Fruit fly (Drosophila melanogaster) whole organism, embryonic: ENCODE data around the gene dsd.
A peak's percentile ranks its signal among the peaks of the same experiment; 100 is the strongest.

Experiments used
- ATbp ChIP-seq: fragments of 200-800 bp; sonication (Bioruptor generic); optimal IDR thresholded peaks from 2 replicates; lab custom pipeline; 2017; ENCODE audit warnings: missing biosample characterization, mild to moderate bottlenecking, missing genetic modification characterization, missing genetic modification reagents
- BtbVII ChIP-seq: fragments of 200-800 bp; sonication (Bioruptor generic); optimal IDR thresholded peaks from 3 replicates; lab custom pipeline; 2017; ENCODE audit warnings: missing biosample characterization, mild to moderate bottlenecking, missing genetic modification characterization
- C15 ChIP-seq: fragments of 200-800 bp; sonication (Bioruptor generic); IDR thresholded peaks from 3 replicates; pipeline ENCODE4 v1.3.6; 2022; ENCODE audit warnings: missing biosample characterization, missing genetic modification characterization
- CG10543 ChIP-seq: fragments of 200-800 bp; sonication (Bioruptor generic); optimal IDR thresholded peaks from 3 replicates; lab custom pipeline; 2017; ENCODE audit warnings: missing biosample characterization, mild to moderate bottlenecking, missing genetic modification characterization, moderate library complexity
- CG12071 ChIP-seq: fragments of 200-800 bp; sonication (Bioruptor generic); optimal IDR thresholded peaks from 3 replicates; lab custom pipeline; 2018; ENCODE audit warnings: missing biosample characterization, mild to moderate bottlenecking, missing genetic modification characterization
- CG12942 ChIP-seq: fragments of 200-800 bp; sonication (Bioruptor generic); optimal IDR thresholded peaks from 3 replicates; lab custom pipeline; 2016; ENCODE audit warnings: missing biosample characterization, missing genetic modification characterization
- CG14050 ChIP-seq: fragments of 200-800 bp; sonication (Bioruptor generic); IDR thresholded peaks from 3 replicates; pipeline ENCODE4 v1.3.6; 2022; ENCODE audit warnings: missing biosample characterization, missing genetic modification characterization
- CG15011 ChIP-seq: fragments of 200-800 bp; sonication (Bioruptor generic); optimal IDR thresholded peaks from 3 replicates; lab custom pipeline; 2018; ENCODE audit warnings: missing biosample characterization, mild to moderate bottlenecking, missing genetic modification characterization
- CG16813 ChIP-seq: fragments of 200-800 bp; sonication (Bioruptor generic); IDR thresholded peaks from 3 replicates; pipeline ENCODE4 v1.3.6; 2022; ENCODE audit warnings: missing biosample characterization, missing genetic modification characterization; ENCODE audit not compliant: partially characterized antibody
- CG1792 ChIP-seq: fragments of 200-800 bp; sonication (Bioruptor generic); optimal IDR thresholded peaks from 2 replicates; lab custom pipeline; 2016; ENCODE audit warnings: missing biosample characterization, missing genetic modification characterization
- CG18619 ChIP-seq: fragments of 200-800 bp; sonication (Bioruptor generic); optimal IDR thresholded peaks from 3 replicates; lab custom pipeline; 2017; ENCODE audit warnings: missing biosample characterization, mild to moderate bottlenecking, missing genetic modification characterization
- CG3281 ChIP-seq: fragments of 200-800 bp; sonication (Bioruptor generic); optimal IDR thresholded peaks from 3 replicates; lab custom pipeline; 2017; ENCODE audit warnings: missing biosample characterization, mild to moderate bottlenecking, missing genetic modification characterization
- CG33213 ChIP-seq: fragments of 200-800 bp; sonication (Bioruptor generic); optimal IDR thresholded peaks from 3 replicates; lab custom pipeline; 2016; ENCODE audit warnings: missing biosample characterization, missing genetic modification characterization
- CG34376 ChIP-seq: fragments of 200-800 bp; sonication (Bioruptor generic); optimal IDR thresholded peaks from 2 replicates; lab custom pipeline; 2018; ENCODE audit warnings: missing biosample characterization, mild to moderate bottlenecking, missing genetic modification characterization
- CG4854 ChIP-seq: fragments of 200-800 bp; sonication (Bioruptor generic); optimal IDR thresholded peaks from 2 replicates; lab custom pipeline; 2016; ENCODE audit warnings: missing biosample characterization, missing genetic modification characterization, inconsistent platforms
- CG5180 ChIP-seq: fragments of 200-800 bp; sonication (Bioruptor generic); optimal IDR thresholded peaks from 3 replicates; lab custom pipeline; 2017; ENCODE audit warnings: missing biosample characterization, missing genetic modification characterization, mild to moderate bottlenecking, moderate library complexity, missing genetic modification reagents
- CG6175 ChIP-seq: fragments of 200-800 bp; sonication (Bioruptor generic); IDR thresholded peaks from 3 replicates; pipeline ENCODE4 v1.3.6; 2022; ENCODE audit warnings: missing biosample characterization, missing genetic modification characterization
- CG6689 ChIP-seq: fragments of 200-800 bp; sonication (Bioruptor generic); IDR thresholded peaks from 2 replicates; pipeline ENCODE4 v1.3.6; 2022; ENCODE audit warnings: missing biosample characterization, missing genetic modification characterization
- CG6791 ChIP-seq: fragments of 200-800 bp; sonication (Bioruptor generic); IDR thresholded peaks from 3 replicates; pipeline ENCODE4 v1.3.6; 2022; ENCODE audit warnings: missing biosample characterization, missing genetic modification characterization; ENCODE audit not compliant: partially characterized antibody
- CG7372 ChIP-seq: fragments of 200-800 bp; sonication (Bioruptor generic); IDR thresholded peaks from 2 replicates; pipeline ENCODE4 v1.3.6; 2022; ENCODE audit warnings: missing biosample characterization, missing genetic modification characterization
- CG8388 ChIP-seq: fragments of 200-800 bp; sonication (Bioruptor generic); optimal IDR thresholded peaks from 2 replicates; lab custom pipeline; 2019; ENCODE audit warnings: missing biosample characterization, mild to moderate bottlenecking, missing genetic modification characterization, moderate library complexity
- CHES-1-like ChIP-seq: fragments of 200-800 bp; sonication (Bioruptor generic); optimal IDR thresholded peaks from 2 replicates; lab custom pipeline; 2016; ENCODE audit warnings: missing biosample characterization, missing genetic modification characterization
- CrebB ChIP-seq: fragments of 200-800 bp; sonication (Bioruptor generic); optimal IDR thresholded peaks from 3 replicates; lab custom pipeline; 2018; ENCODE audit warnings: missing biosample characterization, mild to moderate bottlenecking, missing genetic modification characterization
- Dfd ChIP-seq, 2 experiments: fragments of >200 bp; optimal IDR thresholded peaks; 2 replicates each; lab custom pipeline; 2017; ENCODE audit warnings: missing biosample characterization in 2 of 2, missing genetic modification characterization in 2 of 2
- Dip2 ChIP-seq: fragments of 200-800 bp; sonication (Bioruptor generic); IDR thresholded peaks from 2 replicates; pipeline ENCODE4 v1.3.6; 2022; ENCODE audit warnings: missing biosample characterization, missing genetic modification characterization
- Fer1 ChIP-seq: fragments of 200-800 bp; sonication (Bioruptor generic); optimal IDR thresholded peaks from 2 replicates; lab custom pipeline; 2017; ENCODE audit warnings: missing biosample characterization, mild to moderate bottlenecking, missing genetic modification characterization
- Fer3 ChIP-seq: fragments of 200-800 bp; sonication (Bioruptor generic); optimal IDR thresholded peaks from 2 replicates; lab custom pipeline; 2018; ENCODE audit warnings: missing biosample characterization, mild to moderate bottlenecking, missing genetic modification characterization, moderate library complexity
- Gsc ChIP-seq: fragments of 200-800 bp; sonication (Bioruptor generic); IDR thresholded peaks from 2 replicates; pipeline ENCODE4 v1.3.6; 2022; ENCODE audit warnings: missing biosample characterization, missing genetic modification characterization
- Hmr ChIP-seq: fragments of 200-800 bp; sonication (Bioruptor generic); optimal IDR thresholded peaks from 3 replicates; lab custom pipeline; 2017; ENCODE audit warnings: mild to moderate bottlenecking, missing biosample characterization, missing genetic modification reagents, missing genetic modification characterization
- Hr51 ChIP-seq, 2 experiments: fragments of 200-800 bp; sonication (Bioruptor generic); optimal IDR thresholded peaks; 2 replicates in 1 of 2; 3 replicates in 1 of 2; lab custom pipeline; 2016 to 2018; ENCODE audit warnings: missing biosample characterization in 2 of 2, missing genetic modification characterization in 2 of 2, mild to moderate bottlenecking in 1 of 2, moderate library complexity in 1 of 2
- Mad ChIP-seq: fragments of 200-800 bp; sonication (Bioruptor generic); optimal IDR thresholded peaks from 2 replicates; lab custom pipeline; 2016; ENCODE audit warnings: missing biosample characterization, missing genetic modification characterization
- Med ChIP-seq: fragments of 200-800 bp; sonication (Bioruptor generic); peaks from one replicate; lab custom pipeline; 2016; ENCODE audit warnings: missing biosample characterization, missing genetic modification characterization, mild to moderate bottlenecking, inconsistent platforms, moderate library complexity
- Meics ChIP-seq: fragments of 200-800 bp; sonication (Bioruptor generic); optimal IDR thresholded peaks from 2 replicates; lab custom pipeline; 2017; ENCODE audit warnings: missing biosample characterization, mild to moderate bottlenecking, missing genetic modification characterization
- Nf-YA ChIP-seq: fragments of 200-800 bp; sonication (Bioruptor generic); IDR thresholded peaks from 2 replicates; pipeline ENCODE4 v1.3.6; 2022; ENCODE audit warnings: missing biosample characterization, missing genetic modification characterization
- PHDP ChIP-seq: fragments of 200-800 bp; sonication (Bioruptor generic); optimal IDR thresholded peaks from 3 replicates; lab custom pipeline; 2018; ENCODE audit warnings: missing biosample characterization, mild to moderate bottlenecking, missing genetic modification characterization, moderate library complexity
- Ravus ChIP-seq: fragments of 200-800 bp; sonication (Bioruptor generic); IDR thresholded peaks from 2 replicates; pipeline ENCODE4 v1.3.6; 2022; ENCODE audit warnings: missing biosample characterization, missing genetic modification characterization
- ase ChIP-seq: fragments of 200-800 bp; sonication (Bioruptor generic); IDR thresholded peaks from 3 replicates; pipeline ENCODE4 v1.3.6; 2022; ENCODE audit warnings: missing biosample characterization, missing genetic modification characterization
- bsh ChIP-seq, 2 experiments: fragments of 200-800 bp; sonication (Bioruptor generic); optimal IDR thresholded peaks; 2 replicates each; lab custom pipeline; 2017 to 2018; ENCODE audit warnings: mild to moderate bottlenecking in 2 of 2, missing biosample characterization in 2 of 2, missing genetic modification characterization in 2 of 2, moderate library complexity in 1 of 2
- emc ChIP-seq: fragments of 200-800 bp; sonication (Bioruptor generic); optimal IDR thresholded peaks from 2 replicates; lab custom pipeline; 2016; ENCODE audit warnings: missing biosample characterization, missing genetic modification characterization
- gem ChIP-seq: fragments of 200-800 bp; sonication (Bioruptor generic); optimal IDR thresholded peaks from 2 replicates; lab custom pipeline; 2019; ENCODE audit warnings: missing biosample characterization, mild to moderate bottlenecking, missing genetic modification characterization, moderate library complexity
- grau ChIP-seq: fragments of 200-800 bp; optimal IDR thresholded peaks from 3 replicates; lab custom pipeline; 2019; ENCODE audit warnings: missing biosample characterization, mild to moderate bottlenecking, missing genetic modification characterization, moderate library complexity
- gsb ChIP-seq: fragments of 200-800 bp; sonication (Bioruptor generic); IDR thresholded peaks from 2 replicates; pipeline ENCODE4 v1.3.6; 2022; ENCODE audit warnings: missing biosample characterization, missing genetic modification characterization
- hbn ChIP-seq: fragments of 200-800 bp; sonication (Bioruptor generic); IDR thresholded peaks from 2 replicates; pipeline ENCODE4 v1.3.6; 2022; ENCODE audit warnings: missing biosample characterization, missing genetic modification characterization; ENCODE audit not compliant: partially characterized antibody
- insv ChIP-seq, 2 experiments: fragments of 200-800 bp; sonication (Bioruptor generic); optimal IDR thresholded peaks; 3 replicates each; lab custom pipeline; 2016 to 2018; ENCODE audit warnings: missing biosample characterization in 2 of 2, missing genetic modification characterization in 2 of 2
- jumu ChIP-seq: fragments of 200-800 bp; sonication (Bioruptor generic); optimal IDR thresholded peaks from 3 replicates; lab custom pipeline; 2016; ENCODE audit warnings: missing biosample characterization, missing genetic modification characterization
- mld ChIP-seq: fragments of 200-800 bp; sonication (Bioruptor generic); IDR thresholded peaks from 3 replicates; pipeline ENCODE4 v1.3.6; 2022; ENCODE audit warnings: missing biosample characterization, missing genetic modification characterization; ENCODE audit not compliant: partially characterized antibody
- sima ChIP-seq: fragments of 200-800 bp; sonication (Bioruptor generic); optimal IDR thresholded peaks from 2 replicates; lab custom pipeline; 2016; ENCODE audit warnings: missing biosample characterization, missing genetic modification characterization
- sr ChIP-seq: fragments of 200-800 bp; sonication (Bioruptor generic); IDR thresholded peaks from 3 replicates; pipeline ENCODE4 v1.3.6; 2022; ENCODE audit warnings: missing biosample characterization, missing genetic modification characterization
- wor ChIP-seq: fragments of 200-800 bp; sonication (Bioruptor generic); IDR thresholded peaks from 2 replicates; pipeline ENCODE4 v1.3.6; 2022; ENCODE audit warnings: missing biosample characterization, missing genetic modification characterization

The dsd gene

DNA sequence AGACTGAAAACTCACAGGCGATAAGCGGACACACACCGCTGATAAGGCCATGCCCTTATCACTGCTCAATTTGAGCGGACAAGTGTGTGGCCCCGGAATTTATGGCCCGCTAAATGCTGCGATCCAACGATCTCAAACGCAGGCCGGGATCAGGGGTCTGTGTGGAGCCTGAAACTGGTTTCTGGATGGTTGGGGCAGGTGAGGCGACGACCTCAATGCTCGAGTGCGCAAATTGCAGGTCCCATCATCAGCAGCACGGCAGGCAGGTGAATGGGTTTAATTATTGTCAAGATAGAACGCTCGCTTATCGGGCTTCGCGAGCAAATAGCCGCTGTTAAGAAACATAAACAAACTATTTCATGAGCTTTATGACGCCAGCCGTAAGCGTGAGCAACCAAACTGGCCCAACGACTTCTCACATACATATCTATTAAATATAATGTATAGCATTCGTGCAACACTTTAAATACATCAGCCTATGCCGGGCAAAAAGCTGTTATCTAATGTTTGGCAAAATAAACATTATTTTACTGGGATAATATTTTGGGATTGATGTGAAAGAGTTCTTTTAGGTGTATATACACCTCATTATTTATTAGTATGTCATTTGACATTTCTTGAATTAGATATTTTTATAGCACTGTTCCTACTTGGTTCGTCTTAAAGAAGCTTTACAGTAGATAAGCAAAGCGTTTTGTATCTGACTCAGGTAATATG is 1.5 kb downstream of the dsd start (continued):
- peak; percentile 33 for TF ChIP-seq gem (tag; lab: Kevin White, UChicago)
- no peak for TF ChIP-seq CHES-1-like (GFP tag; lab: Kevin White, UChicago)
- no peak for TF ChIP-seq CG6791 (GFP tag; lab: Robert Waterston, UW)
- no peak for TF ChIP-seq sima (GFP tag; lab: Kevin White, UChicago)
- no peak for TF ChIP-seq insv (GFP tag; optimal IDR thresholded peaks at IDR 0.05; lab: Kevin White, UChicago)
- TF ChIP-seq Hr51 (GFP tag; optimal IDR thresholded peaks at IDR 0.05; lab: Kevin White, UChicago): peak in 1 of 2 experiments; percentile 25
- TF ChIP-seq CG7372 (GFP tag; lab: Robert Waterston, UW): no peak
- TF ChIP-seq CG18619 (GFP tag; lab: Kevin White, UChicago): peak; percentile 1
- peak; percentile 38 for TF ChIP-seq CG12071 (GFP tag; lab: Kevin White, UChicago)
- TF ChIP-seq CG34376 (GFP tag; lab: Kevin White, UChicago): peak; percentile 59
- TF ChIP-seq CG33213 (GFP tag; lab: Kevin White, UChicago): no peak
- no peak for TF ChIP-seq CG8388 (GFP tag; lab: Kevin White, UChicago)
- no peak for TF ChIP-seq ase (GFP tag; lab: Robert Waterston, UW)
- no peak for TF ChIP-seq CG4854 (GFP tag; lab: Kevin White, UChicago)
- no peak for TF ChIP-seq CG12942 (GFP tag; lab: Kevin White, UChicago)
- no peak for TF ChIP-seq jumu (GFP tag; lab: Kevin White, UChicago)
- TF ChIP-seq CG15011: peak; percentile 0
- TF ChIP-seq bsh (GFP tag; optimal IDR thresholded peaks at IDR 0.05; lab: Kevin White, UChicago): peak in 1 of 2 experiments; percentile 9
- no peak for TF ChIP-seq Mad (GFP tag; lab: Kevin White, UChicago)
- no peak for TF ChIP-seq sr
- TF ChIP-seq Med (GFP tag; lab: Kevin White, UChicago): peak; percentile 68
- no peak for TF ChIP-seq Dfd (GFP tag; optimal IDR thresholded peaks at IDR 0.05; lab: Kevin White, UChicago)
- peak; percentile 56 for TF ChIP-seq CG10543
- TF ChIP-seq grau (tag; lab: Kevin White, UChicago): peak; percentile 83
- no peak for TF ChIP-seq Fer3 (tag; lab: Kevin White, UChicago)
- TF ChIP-seq CG6175 (GFP tag; lab: Robert Waterston, UW): peak; percentile 12; the same call in 1 of the 3 replicates
- TF ChIP-seq CG3281 (GFP tag; lab: Kevin White, UChicago): peak; percentile 32
- peak; percentile 44 for TF ChIP-seq BtbVII (GFP tag; lab: Kevin White, UChicago)
- peak; percentile 32 for TF ChIP-seq Fer1 (GFP tag; lab: Kevin White, UChicago)
- TF ChIP-seq Nf-YA (GFP tag; lab: Robert Waterston, UW): no peak
- TF ChIP-seq PHDP: peak; percentile 26
- no peak for TF ChIP-seq gsb
- no peak for TF ChIP-seq CG1792 (GFP tag; lab: Kevin White, UChicago)
- TF ChIP-seq Meics (GFP tag; lab: Kevin White, UChicago): peak; percentile 7
- TF ChIP-seq Gsc (GFP tag; lab: Robert Waterston, UW): no peak
- no peak for TF ChIP-seq Dip2 (GFP tag; lab: Robert Waterston, UW)
- no peak for TF ChIP-seq emc (GFP tag; lab: Kevin White, UChicago)
- peak; percentile 12 for TF ChIP-seq CG5180 (GFP tag; lab: Kevin White, UChicago)
- no peak for TF ChIP-seq CrebB (tag; lab: Kevin White, UChicago)
- TF ChIP-seq CG6689 (GFP tag; lab: Robert Waterston, UW): no peak
- no peak for TF ChIP-seq Ravus (GFP tag; lab: Robert Waterston, UW)
- no peak for TF ChIP-seq CG16813
- no peak for TF ChIP-seq ATbp (GFP tag; lab: Kevin White, UChicago)
- TF ChIP-seq CG14050 (GFP tag; lab: Robert Waterston, UW): no peak
- no peak for TF ChIP-seq mld (GFP tag; lab: Robert Waterston, UW)
- TF ChIP-seq Hmr: peak; percentile 26
- TF ChIP-seq hbn (GFP tag; lab: Robert Waterston, UW): no peak
- no peak for TF ChIP-seq C15 (GFP tag; lab: Robert Waterston, UW)
- TF ChIP-seq wor (GFP tag; lab: Robert Waterston, UW): no peak
